Fruit fly (Drosophila melanogaster) Kc167 (cell line): ENCODE results near the gene pum.

ENCODE experiments used
- psq ChIP-seq: fragments of >200 bp; optimal IDR thresholded peaks from 2 replicates; lab custom pipeline; 2017; ENCODE audit warnings: missing external identifiers
- ttk ChIP-seq: sonication (Bioruptor generic); optimal IDR thresholded peaks from 2 replicates; lab custom pipeline; 2017; ENCODE audit warnings: missing external identifiers

DNA sequence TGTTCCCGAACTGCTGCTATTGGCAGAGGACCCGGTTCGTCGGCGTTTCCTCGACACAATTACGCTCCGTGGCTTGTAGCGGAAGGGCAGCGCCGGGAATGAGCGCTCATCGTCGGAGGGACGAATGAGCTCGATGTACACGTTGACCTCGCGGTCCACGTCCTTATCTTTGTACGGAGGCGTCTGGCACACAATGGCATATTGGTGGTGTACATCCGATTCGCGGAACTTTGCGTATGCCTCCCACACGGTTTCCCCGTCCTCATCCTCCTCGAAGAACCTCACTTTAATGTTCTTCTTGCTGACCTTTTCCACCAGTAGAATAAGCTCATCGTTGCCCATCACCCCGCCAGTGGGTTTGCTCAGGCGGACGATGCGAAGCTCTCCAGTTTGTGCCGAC, 191.7 kb downstream of the pum start:
- no peak for TF ChIP-seq psq (lab: Kevin White, UChicago)
- TF ChIP-seq ttk (lab: Kevin White, UChicago): no peak
